Worm (Caenorhabditis elegans): ENCODE data around the gene phlp-2.

- TF ChIP-seq pha-4 (tag; optimal IDR thresholded peaks at IDR 0.05) (no peak), elt-3 (tag; optimal IDR thresholded peaks at IDR 0.05) (no peak), elt-1 (tag; optimal IDR thresholded peaks at IDR 0.05; ENCODE audit: borderline replicate concordance, insufficient read depth) (no peak), ceh-39 (tag; optimal IDR thresholded peaks at IDR 0.05) (no peak), ztf-11 (tag; optimal IDR thresholded peaks at IDR 0.05) (no peak), unc-62 (GFP tag; optimal IDR thresholded peaks at IDR 0.05) (no peak), unc-39 (tag; optimal IDR thresholded peaks at IDR 0.05) (no peak), nhr-28 (tag; optimal IDR thresholded peaks at IDR 0.05) (no peak), nhr-76 (tag; optimal IDR thresholded peaks at IDR 0.05) (no peak), nhr-12 (tag; optimal IDR thresholded peaks at IDR 0.05) (no peak), mab-5 (tag; optimal IDR thresholded peaks at IDR 0.05) (no peak), sptf-1 (tag; optimal IDR thresholded peaks at IDR 0.05) (no peak)
Observed at ce11 chrIII:4220864-4221263, 11.6 kb downstream of the phlp-2 start.
